Fruit fly (Drosophila melanogaster) whole organism, pupa: ENCODE data around the gene mRpS23.

ENCODE experiments used
- CG10348 ChIP-seq: fragments of 200-800 bp; sonication (Bioruptor generic); IDR thresholded peaks from 2 replicates; pipeline ENCODE4 v1.3.6; 2022; ENCODE audit warnings: missing biosample characterization, missing genetic modification characterization
- CG12605 ChIP-seq: fragments of 200-800 bp; sonication (Bioruptor generic); IDR thresholded peaks from 2 replicates; pipeline ENCODE4 v1.3.6; 2022; ENCODE audit warnings: missing biosample characterization, missing genetic modification characterization
- CG15710 ChIP-seq: fragments of 200-800 bp; sonication (Bioruptor generic); optimal IDR thresholded peaks from 2 replicates; lab custom pipeline; 2018; ENCODE audit warnings: missing biosample characterization, mild to moderate bottlenecking, missing genetic modification characterization, moderate library complexity
- CG17806 ChIP-seq: fragments of 200-800 bp; sonication (Bioruptor generic); optimal IDR thresholded peaks from 2 replicates; lab custom pipeline; 2018; ENCODE audit warnings: missing biosample characterization, mild to moderate bottlenecking, missing genetic modification characterization, moderate library complexity
- CG8301 ChIP-seq: fragments of 200-800 bp; sonication (Bioruptor generic); optimal IDR thresholded peaks from 2 replicates; lab custom pipeline; 2018; ENCODE audit warnings: missing biosample characterization, mild to moderate bottlenecking, missing genetic modification characterization
- D1 ChIP-seq: fragments of 200-800 bp; sonication (Bioruptor generic); optimal IDR thresholded peaks from 2 replicates; lab custom pipeline; 2018; ENCODE audit warnings: missing biosample characterization, mild to moderate bottlenecking, missing genetic modification characterization, moderate library complexity
- Pif1A ChIP-seq: fragments of 200-800 bp; sonication (Bioruptor generic); optimal IDR thresholded peaks from 3 replicates; lab custom pipeline; 2016; ENCODE audit warnings: missing biosample characterization, missing genetic modification characterization
- Snoo ChIP-seq: fragments of 200-800 bp; sonication (Bioruptor generic); optimal IDR thresholded peaks from 3 replicates; lab custom pipeline; 2017; ENCODE audit warnings: missing biosample characterization, mild to moderate bottlenecking, missing genetic modification characterization, inconsistent platforms
- fd96Ca ChIP-seq: fragments of 200-800 bp; sonication (Bioruptor generic); IDR thresholded peaks from 3 replicates; pipeline ENCODE4 v1.3.6; 2022; ENCODE audit warnings: missing biosample characterization, missing genetic modification characterization

DNA sequence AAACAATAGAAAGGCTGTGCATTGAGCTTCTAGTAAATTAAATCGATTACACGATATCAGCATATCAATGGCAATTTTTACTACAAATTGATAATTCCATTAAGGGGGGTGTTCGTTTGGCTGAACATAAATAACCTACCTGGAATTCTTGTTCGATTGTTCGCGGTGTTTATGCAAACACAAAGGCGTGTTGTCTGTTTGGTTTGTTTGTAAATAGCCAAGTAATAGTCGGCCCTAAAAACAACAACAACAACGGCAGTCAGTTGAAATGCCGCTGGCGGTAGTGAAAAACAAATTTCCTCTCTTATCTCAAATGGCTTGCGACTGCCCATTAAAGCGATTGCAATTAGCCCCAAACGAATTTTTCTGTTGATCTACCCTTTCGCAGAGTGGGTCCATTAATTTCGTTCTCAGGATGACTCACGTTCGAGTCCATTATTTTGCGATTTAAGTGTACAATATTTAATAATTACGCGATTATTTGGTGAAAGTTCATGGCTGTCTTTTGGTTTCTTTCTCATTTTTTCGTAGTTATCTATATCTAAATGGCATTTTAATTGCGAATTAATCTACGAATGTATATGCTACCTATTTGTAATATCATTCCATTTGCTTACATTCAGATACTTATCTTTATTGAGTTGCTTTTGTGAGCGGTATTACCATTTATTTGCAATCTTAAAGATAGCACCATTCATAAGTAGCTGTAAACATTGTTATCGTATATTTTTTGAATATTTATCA lies 3.9 kb upstream of the mRpS23 start:
- TF ChIP-seq CG17806 (tag; lab: Kevin White, UChicago) (no peak), fd96Ca (GFP tag; lab: Robert Waterston, UW) (no peak), CG15710 (tag; lab: Kevin White, UChicago) (no peak), Pif1A (GFP tag; lab: Kevin White, UChicago) (no peak), D1 (no peak), CG12605 (no peak), CG10348 (GFP tag; lab: Robert Waterston, UW) (no peak), Snoo (tag; lab: Kevin White, UChicago) (no peak), CG8301 (no peak)
